Fruit fly (Drosophila melanogaster) whole organism, embryonic: ENCODE results near the gene CG34461.

Source experiments
- Ada2b ChIP-seq: fragments of 200-800 bp; sonication (Bioruptor generic); IDR thresholded peaks from 2 replicates; pipeline ENCODE4 v1.3.6; 2022; ENCODE audit warnings: missing biosample characterization, missing genetic modification characterization
- Adf1 ChIP-seq: fragments of 200-800 bp; sonication (Bioruptor generic); IDR thresholded peaks from 2 replicates; pipeline ENCODE4 v1.3.6; 2022; ENCODE audit warnings: missing biosample characterization, missing genetic modification characterization
- Bgb ChIP-seq: fragments of 200-800 bp; sonication (Bioruptor generic); IDR thresholded peaks from 2 replicates; pipeline ENCODE4 v1.3.6; 2022; ENCODE audit warnings: missing biosample characterization, missing genetic modification characterization; ENCODE audit not compliant: partially characterized antibody
- CG10366 ChIP-seq: fragments of 200-800 bp; sonication (Bioruptor generic); IDR thresholded peaks from 2 replicates; pipeline ENCODE4 v1.3.6; 2022; ENCODE audit warnings: missing biosample characterization, missing genetic modification characterization
- CG10431 ChIP-seq: fragments of 200-800 bp; sonication (Bioruptor generic); optimal IDR thresholded peaks from 3 replicates; lab custom pipeline; 2018; ENCODE audit warnings: missing biosample characterization, mild to moderate bottlenecking, missing genetic modification characterization
- CG11723 ChIP-seq: fragments of 200-800 bp; sonication (Bioruptor generic); optimal IDR thresholded peaks from 2 replicates; lab custom pipeline; 2017; ENCODE audit warnings: missing biosample characterization, mild to moderate bottlenecking, missing genetic modification characterization
- CG12155 ChIP-seq: fragments of 200-800 bp; sonication (Bioruptor generic); optimal IDR thresholded peaks from 3 replicates; lab custom pipeline; 2016; ENCODE audit warnings: missing biosample characterization, missing genetic modification characterization
- CG13296 ChIP-seq: fragments of 200-800 bp; sonication (Bioruptor generic); optimal IDR thresholded peaks from 3 replicates; lab custom pipeline; 2018; ENCODE audit warnings: missing biosample characterization, mild to moderate bottlenecking, missing genetic modification characterization
- CG14050 ChIP-seq: fragments of 200-800 bp; sonication (Bioruptor generic); IDR thresholded peaks from 3 replicates; pipeline ENCODE4 v1.3.6; 2022; ENCODE audit warnings: missing biosample characterization, missing genetic modification characterization
- CG14710 ChIP-seq: fragments of 200-800 bp; sonication (Bioruptor generic); optimal IDR thresholded peaks from 3 replicates; lab custom pipeline; 2019; ENCODE audit warnings: missing biosample characterization, mild to moderate bottlenecking, missing genetic modification characterization, moderate library complexity
- CG14860 ChIP-seq: fragments of 200-800 bp; sonication (Bioruptor generic); IDR thresholded peaks from 3 replicates; pipeline ENCODE4 v1.3.6; 2022; ENCODE audit warnings: missing biosample characterization, missing genetic modification characterization; ENCODE audit not compliant: partially characterized antibody
- CG15514 ChIP-seq: fragments of 200-800 bp; sonication (Bioruptor generic); optimal IDR thresholded peaks from 3 replicates; lab custom pipeline; 2017; ENCODE audit warnings: missing biosample characterization, missing genetic modification characterization, mild to moderate bottlenecking, moderate library complexity, missing genetic modification reagents
- CG17829 ChIP-seq: fragments of 200-800 bp; optimal IDR thresholded peaks from 2 replicates; lab custom pipeline; 2019; ENCODE audit warnings: missing biosample characterization, mild to moderate bottlenecking, missing genetic modification characterization, moderate library complexity
- CG18619 ChIP-seq: fragments of 200-800 bp; sonication (Bioruptor generic); optimal IDR thresholded peaks from 3 replicates; lab custom pipeline; 2017; ENCODE audit warnings: missing biosample characterization, mild to moderate bottlenecking, missing genetic modification characterization
- CG32767 ChIP-seq: fragments of 200-800 bp; sonication (Bioruptor generic); IDR thresholded peaks from 2 replicates; pipeline ENCODE4 v1.3.6; 2022; ENCODE audit warnings: missing biosample characterization, missing genetic modification characterization
- CG33557 ChIP-seq: fragments of 200-800 bp; sonication (Bioruptor generic); optimal IDR thresholded peaks from 2 replicates; lab custom pipeline; 2019; ENCODE audit warnings: missing biosample characterization, mild to moderate bottlenecking, missing genetic modification characterization, moderate library complexity
- CG42726 ChIP-seq: fragments of 200-800 bp; sonication (Bioruptor generic); IDR thresholded peaks from 2 replicates; pipeline ENCODE4 v1.3.6; 2022; ENCODE audit warnings: missing biosample characterization, missing genetic modification characterization; ENCODE audit not compliant: partially characterized antibody
- CG4360 ChIP-seq: fragments of 200-800 bp; sonication (Bioruptor generic); IDR thresholded peaks from 2 replicates; pipeline ENCODE4 v1.3.6; 2022; ENCODE audit warnings: missing biosample characterization, missing genetic modification characterization
- CG6254 ChIP-seq: fragments of 200-800 bp; sonication (Bioruptor generic); optimal IDR thresholded peaks from 3 replicates; lab custom pipeline; 2017; ENCODE audit warnings: mild to moderate bottlenecking, missing biosample characterization, missing genetic modification reagents, missing genetic modification characterization
- CG7928 ChIP-seq: fragments of 200-800 bp; sonication (Bioruptor generic); optimal IDR thresholded peaks from 2 replicates; lab custom pipeline; 2017; ENCODE audit warnings: missing biosample characterization, mild to moderate bottlenecking, missing genetic modification characterization
- CG9797 ChIP-seq: fragments of 200-800 bp; sonication (Bioruptor generic); optimal IDR thresholded peaks from 3 replicates; lab custom pipeline; 2018; ENCODE audit warnings: missing biosample characterization, mild to moderate bottlenecking, missing genetic modification characterization
- D19B ChIP-seq: fragments of 200-800 bp; sonication (Bioruptor generic); optimal IDR thresholded peaks from 2 replicates; lab custom pipeline; 2017; ENCODE audit warnings: missing biosample characterization, mild to moderate bottlenecking, missing genetic modification characterization
- Drgx ChIP-seq: fragments of 200-800 bp; sonication (Bioruptor generic); IDR thresholded peaks from 2 replicates; pipeline ENCODE4 v1.3.6; 2022; ENCODE audit warnings: missing biosample characterization, missing genetic modification characterization
- Lpt ChIP-seq: fragments of >200 bp; optimal IDR thresholded peaks from 2 replicates; lab custom pipeline; 2018; ENCODE audit warnings: missing biosample characterization, missing genetic modification characterization
- MESR4 ChIP-seq: fragments of 200-800 bp; sonication (Bioruptor generic); optimal IDR thresholded peaks from 2 replicates; lab custom pipeline; 2018; ENCODE audit warnings: missing biosample characterization, mild to moderate bottlenecking, missing genetic modification characterization, moderate library complexity
- MTF-1 ChIP-seq: fragments of 200-800 bp; sonication (Bioruptor generic); optimal IDR thresholded peaks from 2 replicates; lab custom pipeline; 2018; ENCODE audit warnings: missing biosample characterization, mild to moderate bottlenecking, missing genetic modification characterization, borderline replicate concordance
- Max ChIP-seq: fragments of 200-800 bp; sonication (Bioruptor generic); optimal IDR thresholded peaks from 2 replicates; lab custom pipeline; 2016; ENCODE audit warnings: missing biosample characterization, mild to moderate bottlenecking, missing genetic modification characterization
- Mes4 ChIP-seq: fragments of 200-800 bp; sonication (Bioruptor generic); optimal IDR thresholded peaks from 2 replicates; lab custom pipeline; 2016; ENCODE audit warnings: missing biosample characterization, missing genetic modification characterization
- Sry-β ChIP-seq: fragments of 200-800 bp; sonication (Bioruptor generic); optimal IDR thresholded peaks from 2 replicates; lab custom pipeline; 2018; ENCODE audit warnings: missing biosample characterization, mild to moderate bottlenecking, missing genetic modification characterization, moderate library complexity
- Stat92E ChIP-seq, 3 experiments: fragments of >200 bp in 2 of 3; fragments of 200-800 bp in 1 of 3; sonication (Bioruptor generic) in 1 of 3; optimal IDR thresholded peaks; 2 replicates each; lab custom pipeline; 2017 to 2019; ENCODE audit warnings: missing biosample characterization in 3 of 3, missing genetic modification characterization in 3 of 3, mild to moderate bottlenecking in 1 of 3, moderate library complexity in 1 of 3
- Xbp1 ChIP-seq: fragments of 200-800 bp; sonication (Bioruptor generic); optimal IDR thresholded peaks from 3 replicates; lab custom pipeline; 2016; ENCODE audit warnings: missing biosample characterization, mild to moderate bottlenecking, missing genetic modification characterization
- ac ChIP-seq: fragments of 200-800 bp; sonication (Bioruptor generic); optimal IDR thresholded peaks from 3 replicates; lab custom pipeline; 2017; ENCODE audit warnings: missing biosample characterization, mild to moderate bottlenecking, missing genetic modification characterization
- bbx ChIP-seq: fragments of 200-800 bp; sonication (Bioruptor generic); IDR thresholded peaks from 2 replicates; pipeline ENCODE4 v1.3.6; 2022; ENCODE audit warnings: missing biosample characterization, missing genetic modification characterization; ENCODE audit not compliant: partially characterized antibody
- bigmax ChIP-seq: fragments of 200-800 bp; sonication (Bioruptor generic); optimal IDR thresholded peaks from 2 replicates; lab custom pipeline; 2018; ENCODE audit warnings: missing biosample characterization, mild to moderate bottlenecking, missing genetic modification characterization
- crc ChIP-seq: fragments of 200-800 bp; sonication (Bioruptor generic); optimal IDR thresholded peaks from 2 replicates; lab custom pipeline; 2016; ENCODE audit warnings: missing biosample characterization, missing genetic modification characterization
- croc ChIP-seq: fragments of 200-800 bp; sonication (Bioruptor generic); conservative IDR thresholded peaks from 3 replicates; pipeline ENCODE4 v1.3.6; 2022; ENCODE audit warnings: missing biosample characterization, missing genetic modification characterization
- gsb-n ChIP-seq: fragments of 200-800 bp; sonication (Bioruptor generic); optimal IDR thresholded peaks from 3 replicates; lab custom pipeline; 2018; ENCODE audit warnings: missing biosample characterization, mild to moderate bottlenecking, missing genetic modification characterization
- hbn ChIP-seq: fragments of 200-800 bp; sonication (Bioruptor generic); IDR thresholded peaks from 2 replicates; pipeline ENCODE4 v1.3.6; 2022; ENCODE audit warnings: missing biosample characterization, missing genetic modification characterization; ENCODE audit not compliant: partially characterized antibody
- luna ChIP-seq: fragments of 200-800 bp; sonication (Bioruptor generic); optimal IDR thresholded peaks from 2 replicates; lab custom pipeline; 2016; ENCODE audit warnings: missing biosample characterization, missing genetic modification characterization
- nerfin-2 ChIP-seq: fragments of 200-800 bp; sonication (Bioruptor generic); IDR thresholded peaks from 2 replicates; pipeline ENCODE4 v1.3.6; 2022; ENCODE audit warnings: missing biosample characterization, missing genetic modification characterization; ENCODE audit not compliant: partially characterized antibody
- nom ChIP-seq: fragments of 200-800 bp; sonication (Bioruptor generic); optimal IDR thresholded peaks from 2 replicates; lab custom pipeline; 2017; ENCODE audit warnings: missing biosample characterization, missing genetic modification characterization, mild to moderate bottlenecking, moderate library complexity, missing genetic modification reagents
- oc ChIP-seq: fragments of 200-800 bp; sonication (Bioruptor generic); optimal IDR thresholded peaks from 2 replicates; lab custom pipeline; 2018; ENCODE audit warnings: missing biosample characterization, mild to moderate bottlenecking, missing genetic modification characterization, moderate library complexity
- otp ChIP-seq: fragments of 200-800 bp; sonication (Bioruptor generic); IDR thresholded peaks from 3 replicates; pipeline ENCODE4, ENCODE4 v1.3.6; 2022; ENCODE audit warnings: missing biosample characterization, missing genetic modification characterization
- peb ChIP-seq: fragments of 200-800 bp; sonication (Bioruptor generic); IDR thresholded peaks from 2 replicates; pipeline ENCODE4 v1.3.6; 2022; ENCODE audit warnings: missing biosample characterization, missing genetic modification characterization
- phol ChIP-seq: fragments of 200-800 bp; sonication (Bioruptor generic); optimal IDR thresholded peaks from 3 replicates; lab custom pipeline; 2018; ENCODE audit warnings: missing biosample characterization, mild to moderate bottlenecking, missing genetic modification characterization, moderate library complexity
- psq ChIP-seq: fragments of 200-800 bp; sonication (Bioruptor generic); optimal IDR thresholded peaks from 2 replicates; lab custom pipeline; 2017; ENCODE audit warnings: missing biosample characterization, missing genetic modification characterization
- sob ChIP-seq: fragments of 200-800 bp; sonication (Bioruptor generic); IDR thresholded peaks from 2 replicates; pipeline ENCODE4 v1.3.6; 2022; ENCODE audit warnings: missing biosample characterization, missing genetic modification characterization
- tx ChIP-seq: fragments of 200-800 bp; sonication (Bioruptor generic); optimal IDR thresholded peaks from 2 replicates; lab custom pipeline; 2016; ENCODE audit warnings: missing biosample characterization, missing genetic modification characterization
- unc-4 ChIP-seq: fragments of 200-800 bp; sonication (Bioruptor generic); IDR thresholded peaks from 2 replicates; pipeline ENCODE4 v1.3.6; 2022; ENCODE audit warnings: missing biosample characterization, missing genetic modification characterization; ENCODE audit not compliant: partially characterized antibody

Gene CG34461

DNA sequence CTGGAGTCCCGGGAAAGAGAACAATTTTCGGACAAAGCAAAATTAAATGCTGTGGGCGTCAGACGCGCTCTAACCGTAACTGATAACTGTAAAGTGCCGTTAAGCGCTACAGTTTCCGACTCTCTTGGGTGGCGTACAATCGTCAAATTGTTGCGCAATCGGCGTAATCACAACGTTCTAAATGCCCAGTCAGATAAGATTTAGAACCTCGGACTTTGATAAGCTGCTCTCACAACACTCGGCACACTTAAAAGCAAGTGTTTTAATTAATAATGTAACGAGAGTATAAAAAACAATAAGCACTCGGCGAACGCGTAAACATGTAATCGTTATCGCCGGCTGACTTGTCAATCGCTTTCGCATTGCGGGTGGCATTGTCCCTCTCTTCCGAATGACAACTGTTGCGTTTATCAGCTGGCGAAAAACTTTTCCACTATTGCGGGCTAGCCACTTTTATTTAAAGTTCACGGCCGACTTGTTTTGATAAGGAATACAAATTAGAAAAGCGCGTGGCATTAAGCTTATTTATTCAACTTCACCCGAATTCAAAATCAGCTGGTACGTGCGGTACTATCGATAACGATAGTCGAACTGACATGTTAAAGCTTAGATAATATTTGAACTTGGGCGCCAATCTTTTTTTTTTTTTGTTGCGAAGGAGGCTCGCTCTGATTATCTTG, 33.3 kb downstream of the CG34461 start (continued):
- peak; percentile 60 for TF ChIP-seq Bgb (GFP tag; lab: Robert Waterston, UW)
- no peak for TF ChIP-seq croc (GFP tag; lab: Robert Waterston, UW)
- no peak for TF ChIP-seq D19B (GFP tag; lab: Kevin White, UChicago)
- TF ChIP-seq CG4360 = no peak
- TF ChIP-seq bbx (GFP tag; lab: Robert Waterston, UW) = peak; percentile 57; the same call in 1 of the 2 replicates
- TF ChIP-seq tx (GFP tag; lab: Kevin White, UChicago) = no peak
- no peak for TF ChIP-seq CG11723 (GFP tag; lab: Kevin White, UChicago)
- TF ChIP-seq oc (tag; lab: Kevin White, UChicago) = no peak
- no peak for TF ChIP-seq CG7928
- no peak for TF ChIP-seq psq (GFP tag; lab: Kevin White, UChicago)
- TF ChIP-seq Lpt = no peak
- TF ChIP-seq unc-4 (GFP tag; lab: Robert Waterston, UW) = peak; percentile 74
- TF ChIP-seq CG33557 = no peak
- no peak for TF ChIP-seq CG10431 (GFP tag; lab: Kevin White, UChicago)
- TF ChIP-seq sob (GFP tag; lab: Robert Waterston, UW) = no peak
- TF ChIP-seq MESR4 = no peak
- TF ChIP-seq MTF-1 (GFP tag; lab: Kevin White, UChicago) = no peak
- TF ChIP-seq Max (GFP tag; lab: Kevin White, UChicago) = no peak
- peak; percentile 65; the same call in 1 of the 3 replicates for TF ChIP-seq CG14860 (GFP tag; lab: Robert Waterston, UW)
- TF ChIP-seq CG10366 (GFP tag; lab: Robert Waterston, UW) = no peak
- TF ChIP-seq CG12155 (GFP tag; lab: Kevin White, UChicago) = peak; percentile 80
- no peak for TF ChIP-seq gsb-n (tag; lab: Kevin White, UChicago)
- TF ChIP-seq Xbp1 = no peak
- TF ChIP-seq CG14050 = no peak
- no peak for TF ChIP-seq peb (GFP tag; lab: Robert Waterston, UW)
- TF ChIP-seq ac (GFP tag; lab: Kevin White, UChicago) = no peak
- TF ChIP-seq Ada2b (GFP tag; lab: Robert Waterston, UW) = no peak
- no peak for TF ChIP-seq CG14710 (tag; lab: Kevin White, UChicago)
- TF ChIP-seq CG15514 (GFP tag; lab: Kevin White, UChicago) = no peak
- TF ChIP-seq Stat92E (GFP tag; optimal IDR thresholded peaks at IDR 0.05; lab: Kevin White, UChicago) = no peak
- TF ChIP-seq Sry-β (GFP tag; lab: Kevin White, UChicago) = no peak
- TF ChIP-seq nerfin-2 (GFP tag; lab: Robert Waterston, UW) = peak; percentile 68
- TF ChIP-seq hbn (GFP tag; lab: Robert Waterston, UW) = peak; percentile 69
- no peak for TF ChIP-seq bigmax (GFP tag; lab: Kevin White, UChicago)
- no peak for TF ChIP-seq otp (GFP tag; lab: Robert Waterston, UW)
- no peak for TF ChIP-seq CG18619 (GFP tag; lab: Kevin White, UChicago)
- TF ChIP-seq CG6254 (GFP tag; lab: Kevin White, UChicago) = no peak
- TF ChIP-seq Drgx (GFP tag; lab: Robert Waterston, UW) = no peak
- no peak for TF ChIP-seq CG32767 (GFP tag; lab: Robert Waterston, UW)
- TF ChIP-seq crc (GFP tag; lab: Kevin White, UChicago) = no peak
- TF ChIP-seq CG42726 (GFP tag; lab: Robert Waterston, UW) = no peak
- no peak for TF ChIP-seq Adf1 (GFP tag; lab: Robert Waterston, UW)
- no peak for TF ChIP-seq luna (GFP tag; lab: Kevin White, UChicago)
- no peak for TF ChIP-seq CG17829 (tag; lab: Kevin White, UChicago)
- no peak for TF ChIP-seq nom (GFP tag; lab: Kevin White, UChicago)
- TF ChIP-seq Mes4 (GFP tag; lab: Kevin White, UChicago) = no peak
- TF ChIP-seq CG9797 (GFP tag; lab: Kevin White, UChicago) = no peak
- no peak for TF ChIP-seq phol
- TF ChIP-seq CG13296 (GFP tag; lab: Kevin White, UChicago) = no peak
